Worm (Caenorhabditis elegans) whole organism, L3 larva: ENCODE measurements around the gene puf-8.

Experiments used
- R02D3.7 ChIP-seq: fragments of 150-350 bp; optimal IDR thresholded peaks from 2 replicates; lab custom pipeline; 2014; ENCODE audit warnings: missing biosample characterization, missing genetic modification characterization
- ZK546.5 ChIP-seq: sonication (generic microtip); optimal IDR thresholded peaks from 2 replicates; lab custom pipeline; 2017; ENCODE audit warnings: missing biosample characterization, missing genetic modification characterization
- aly-2 ChIP-seq: fragments of 150-350 bp; optimal IDR thresholded peaks from 2 replicates; lab custom pipeline; 2014; ENCODE audit warnings: missing biosample characterization, missing genetic modification characterization
- ama-1 ChIP-seq: fragments of 150-350 bp; optimal IDR thresholded peaks from 2 replicates; lab custom pipeline; 2018
- ceh-16 ChIP-seq: sonication (generic microtip); optimal IDR thresholded peaks from 2 replicates; lab custom pipeline; 2017; ENCODE audit warnings: missing biosample characterization, missing genetic modification characterization
- ceh-28 ChIP-seq: fragments of 150-350 bp; optimal IDR thresholded peaks from 2 replicates; lab custom pipeline; 2014; ENCODE audit warnings: missing biosample characterization, missing genetic modification reagents, missing genetic modification characterization
- ceh-82 ChIP-seq: fragments of 150-350 bp; optimal IDR thresholded peaks from 2 replicates; lab custom pipeline; 2014; ENCODE audit warnings: missing biosample characterization, missing genetic modification characterization
- ceh-9 ChIP-seq: sonication (generic microtip); optimal IDR thresholded peaks from 2 replicates; lab custom pipeline; 2018; ENCODE audit warnings: missing biosample characterization, missing genetic modification characterization
- egl-27 ChIP-seq: sonication (generic microtip); optimal IDR thresholded peaks from 4 replicates; lab custom pipeline; 2017; ENCODE audit warnings: missing biosample characterization, missing genetic modification reagents, missing genetic modification characterization
- egl-5 ChIP-seq: fragments of 150-350 bp; optimal IDR thresholded peaks from 2 replicates; lab custom pipeline; 2017; ENCODE audit warnings: missing biosample characterization, missing genetic modification reagents, missing genetic modification characterization, inconsistent platforms
- elt-2 ChIP-seq: sonication (generic microtip); optimal IDR thresholded peaks from 2 replicates; lab custom pipeline; 2016; ENCODE audit warnings: missing genetic modification reagents, mild to moderate bottlenecking, missing genetic modification characterization, missing compliant biosample characterization
- elt-3 ChIP-seq, 3 experiments: fragments of 150-350 bp in 1 of 3; sonication (generic microtip) in 2 of 3; optimal IDR thresholded peaks; 2 replicates in 2 of 3; 4 replicates in 1 of 3; lab custom pipeline; 2014 to 2017; ENCODE audit warnings: missing biosample characterization in 3 of 3, missing genetic modification characterization in 3 of 3
- eor-1 ChIP-seq, 2 experiments: fragments of 150-350 bp; optimal IDR thresholded peaks; 2 replicates each; lab custom pipeline; 2014 to 2018; ENCODE audit warnings: missing biosample characterization in 2 of 2, missing genetic modification characterization in 2 of 2
- fkh-10 ChIP-seq: sonication (generic microtip); optimal IDR thresholded peaks from 2 replicates; lab custom pipeline; 2017; ENCODE audit warnings: missing biosample characterization, missing genetic modification reagents, missing genetic modification characterization
- fkh-2 ChIP-seq: fragments of 150-350 bp; optimal IDR thresholded peaks from 2 replicates; lab custom pipeline; 2014; ENCODE audit warnings: missing biosample characterization, missing genetic modification reagents, missing genetic modification characterization
- hmg-11 ChIP-seq: sonication (generic microtip); optimal IDR thresholded peaks from 2 replicates; lab custom pipeline; 2016; ENCODE audit warnings: missing genetic modification characterization, missing compliant biosample characterization
- jun-1 ChIP-seq: fragments of 150-350 bp; optimal IDR thresholded peaks from 2 replicates; lab custom pipeline; 2014; ENCODE audit warnings: missing biosample characterization, missing genetic modification reagents, missing genetic modification characterization
- lin-15B ChIP-seq: fragments of 150-350 bp; optimal IDR thresholded peaks from 2 replicates; lab custom pipeline; 2014; ENCODE audit warnings: missing biosample characterization, missing genetic modification characterization
- lin-39 ChIP-seq: fragments of 150-350 bp; optimal IDR thresholded peaks from 2 replicates; lab custom pipeline; 2018; ENCODE audit warnings: missing biosample characterization, missing genetic modification reagents, missing genetic modification characterization
- lsy-12 ChIP-seq: sonication (generic microtip); optimal IDR thresholded peaks from 2 replicates; lab custom pipeline; 2016; ENCODE audit warnings: mild to moderate bottlenecking, missing genetic modification characterization, missing compliant biosample characterization
- mdl-1 ChIP-seq: fragments of 150-350 bp; optimal IDR thresholded peaks from 2 replicates; lab custom pipeline; 2014; ENCODE audit warnings: missing biosample characterization, missing genetic modification characterization
- mml-1 ChIP-seq: fragments of 150-350 bp; sonication (generic microtip); optimal IDR thresholded peaks from 3 replicates; lab custom pipeline; 2014; ENCODE audit warnings: missing biosample characterization, missing genetic modification characterization
- nfya-1 ChIP-seq: sonication (generic microtip); optimal IDR thresholded peaks from 2 replicates; lab custom pipeline; 2017; ENCODE audit warnings: missing genetic modification characterization, mild to moderate bottlenecking, missing compliant biosample characterization, antibody characterized with exemption, moderate library complexity; ENCODE audit not compliant: insufficient read depth
- nhr-11 ChIP-seq: fragments of 150-350 bp; optimal IDR thresholded peaks from 2 replicates; lab custom pipeline; 2014; ENCODE audit warnings: missing biosample characterization, missing genetic modification characterization
- nhr-12 ChIP-seq: fragments of 150-350 bp; optimal IDR thresholded peaks from 2 replicates; lab custom pipeline; 2014; ENCODE audit warnings: missing biosample characterization, missing genetic modification characterization
- nhr-23 ChIP-seq: fragments of 150-350 bp; optimal IDR thresholded peaks from 2 replicates; lab custom pipeline; 2014; ENCODE audit warnings: missing biosample characterization, missing genetic modification reagents, missing genetic modification characterization
- nhr-237 ChIP-seq: fragments of 150-350 bp; optimal IDR thresholded peaks from 2 replicates; lab custom pipeline; 2014; ENCODE audit warnings: missing biosample characterization, missing genetic modification characterization
- nhr-25 ChIP-seq: sonication (generic microtip); optimal IDR thresholded peaks from 2 replicates; lab custom pipeline; 2017; ENCODE audit warnings: missing biosample characterization, missing genetic modification characterization
- nhr-28 ChIP-seq: fragments of 150-350 bp; optimal IDR thresholded peaks from 2 replicates; lab custom pipeline; 2014; ENCODE audit warnings: missing biosample characterization, missing genetic modification characterization
- nhr-43 ChIP-seq: sonication (generic microtip); optimal IDR thresholded peaks from 2 replicates; lab custom pipeline; 2016; ENCODE audit warnings: mild to moderate bottlenecking, missing genetic modification characterization, missing compliant biosample characterization; ENCODE audit not compliant: poor library complexity, severe bottlenecking
- nhr-67 ChIP-seq: fragments of 150-350 bp; optimal IDR thresholded peaks from 2 replicates; lab custom pipeline; 2014; ENCODE audit warnings: missing biosample characterization, missing genetic modification characterization
- nhr-76 ChIP-seq: fragments of 150-350 bp; sonication (generic microtip); optimal IDR thresholded peaks from 5 replicates; lab custom pipeline; 2014; ENCODE audit warnings: missing biosample characterization, missing genetic modification characterization
- pha-4 ChIP-seq: fragments of 150-350 bp; optimal IDR thresholded peaks from 2 replicates; lab custom pipeline; 2014; ENCODE audit warnings: missing biosample characterization, missing genetic modification reagents, missing genetic modification characterization
- pqm-1 ChIP-seq: fragments of 150-350 bp; optimal IDR thresholded peaks from 2 replicates; lab custom pipeline; 2017; ENCODE audit warnings: missing biosample characterization, missing genetic modification characterization, inconsistent platforms
- snpc-4 ChIP-seq: fragments of 150-350 bp; optimal IDR thresholded peaks from 2 replicates; lab custom pipeline; 2014; ENCODE audit warnings: missing biosample characterization, missing genetic modification characterization
- tbx-2 ChIP-seq: sonication (generic microtip); optimal IDR thresholded peaks from 2 replicates; lab custom pipeline; 2016; ENCODE audit warnings: mild to moderate bottlenecking, missing genetic modification characterization, missing compliant biosample characterization
- unc-62 ChIP-seq: fragments of 150-350 bp; sonication (generic microtip); optimal IDR thresholded peaks from 4 replicates; lab custom pipeline; 2014; ENCODE audit warnings: missing biosample characterization, missing genetic modification reagents, missing genetic modification characterization
- zag-1 ChIP-seq: fragments of 150-350 bp; optimal IDR thresholded peaks from 2 replicates; lab custom pipeline; 2014; ENCODE audit warnings: missing biosample characterization, missing genetic modification characterization
- ztf-11 ChIP-seq: fragments of 150-350 bp; optimal IDR thresholded peaks from 2 replicates; lab custom pipeline; 2014; ENCODE audit warnings: missing biosample characterization, missing genetic modification characterization
- ztf-4 ChIP-seq: fragments of 150-350 bp; optimal IDR thresholded peaks from 2 replicates; lab custom pipeline; 2014; ENCODE audit warnings: missing biosample characterization, missing genetic modification characterization

puf-8 gene

DNA sequence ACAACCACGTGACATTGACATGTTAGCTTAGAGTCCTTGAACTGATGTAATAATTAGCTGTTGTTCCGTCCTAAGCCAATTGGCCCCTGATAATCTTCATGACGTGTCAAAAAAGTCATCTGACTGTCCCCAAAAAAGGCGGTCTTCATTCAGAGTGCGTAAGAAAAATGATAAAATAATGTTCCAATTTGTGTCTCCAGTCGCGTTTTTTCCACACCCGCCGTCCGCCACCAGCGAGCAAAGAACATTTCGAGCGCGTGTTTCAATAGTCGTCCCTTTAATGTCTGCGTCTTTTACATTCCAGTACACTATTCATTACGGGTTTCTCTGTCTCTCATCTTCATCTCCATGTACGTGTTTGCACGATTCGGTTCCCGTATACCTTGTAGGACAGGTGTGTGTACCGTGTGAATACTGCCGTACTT is 39.4 kb upstream of the puf-8 start:
- TF ChIP-seq ama-1 (lab: Kevin White, UChicago) (peak; percentile 17), lsy-12 (tag; lab: Kevin White, UChicago) (peak; percentile 66), pqm-1 (tag; lab: Kevin White, UChicago) (peak; percentile 95), ztf-4 (peak; percentile 53), ceh-28 (tag; lab: Kevin White, UChicago) (peak; percentile 67), unc-62 (no peak), nhr-237 (tag; lab: Kevin White, UChicago) (no peak), nhr-43 (tag; lab: Kevin White, UChicago) (peak; percentile 99), ztf-11 (tag; lab: Kevin White, UChicago) (no peak), nfya-1 (tag; lab: Kevin White, UChicago) (peak; percentile 72), R02D3.7 (tag; lab: Kevin White, UChicago) (peak; percentile 10), fkh-2 (tag; lab: Kevin White, UChicago) (no peak), lin-39 (tag; lab: Kevin White, UChicago) (peak; percentile 67), ceh-9 (no peak), elt-3 (tag; optimal IDR thresholded peaks at IDR 0.05; lab: Kevin White, UChicago) (peak in 2 of 3 experiments; percentile 34 to 69), nhr-28 (tag; lab: Kevin White, UChicago) (no peak), snpc-4 (tag; lab: Kevin White, UChicago) (peak; percentile 37), ceh-82 (tag; lab: Kevin White, UChicago) (no peak), nhr-23 (peak; percentile 92), mdl-1 (tag; lab: Kevin White, UChicago) (peak; percentile 63), pha-4 (tag; lab: Kevin White, UChicago) (peak; percentile 91), tbx-2 (tag; lab: Kevin White, UChicago) (peak; percentile 75), nhr-76 (no peak), nhr-25 (peak; percentile 90), elt-2 (tag; lab: Kevin White, UChicago) (peak; percentile 94), jun-1 (tag; lab: Kevin White, UChicago) (peak; percentile 83), lin-15B (tag; lab: Kevin White, UChicago) (peak; percentile 2), hmg-11 (tag; lab: Kevin White, UChicago) (peak; percentile 61), egl-27 (no peak)

DNA sequence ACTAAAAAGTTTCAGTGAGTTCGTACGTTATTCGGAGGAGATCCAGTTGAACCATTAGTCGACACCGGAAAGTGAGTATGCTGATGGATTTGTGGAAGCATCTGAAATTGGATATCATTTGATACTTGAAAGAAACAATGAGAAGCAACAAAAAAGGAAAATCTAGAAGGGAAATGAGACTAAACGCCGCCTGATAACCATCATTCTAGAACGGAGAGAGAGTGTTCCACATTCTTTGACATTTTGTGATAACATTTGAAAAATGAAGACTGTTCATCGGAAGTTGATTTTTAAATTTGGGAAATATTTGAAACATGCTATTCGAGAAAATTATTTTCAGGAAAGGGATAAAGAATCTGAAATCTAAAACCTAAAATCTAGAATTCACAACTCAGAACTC is 33.2 kb upstream of the puf-8 start, which contains the start of gene npax-1:
Gene npax-1 (minus strand): TSS at position 101 of the 400 bp plus-strand sequence.
- no peak for TF ChIP-seq nhr-67 (tag; lab: Kevin White, UChicago)
- no peak for TF ChIP-seq ztf-11 (tag; lab: Kevin White, UChicago)
- no peak for TF ChIP-seq eor-1 (tag; optimal IDR thresholded peaks at IDR 0.05; lab: Kevin White, UChicago)
- no peak for TF ChIP-seq elt-3 (tag; optimal IDR thresholded peaks at IDR 0.05; lab: Kevin White, UChicago)
- TF ChIP-seq nfya-1 (tag; lab: Kevin White, UChicago), result no peak
- no peak for TF ChIP-seq elt-2 (tag; lab: Kevin White, UChicago)
- no peak for TF ChIP-seq R02D3.7 (tag; lab: Kevin White, UChicago)
- TF ChIP-seq lin-15B (tag; lab: Kevin White, UChicago), result no peak
- TF ChIP-seq mdl-1 (tag; lab: Kevin White, UChicago), result no peak
- TF ChIP-seq tbx-2 (tag; lab: Kevin White, UChicago), result no peak
- TF ChIP-seq fkh-2 (tag; lab: Kevin White, UChicago), result no peak
- no peak for TF ChIP-seq nhr-12 (tag; lab: Kevin White, UChicago)
- TF ChIP-seq pqm-1 (tag; lab: Kevin White, UChicago), result no peak
- TF ChIP-seq nhr-11 (tag; lab: Kevin White, UChicago), result no peak
- no peak for TF ChIP-seq ceh-16 (tag; lab: Kevin White, UChicago)
- no peak for TF ChIP-seq snpc-4 (tag; lab: Kevin White, UChicago)
- no peak for TF ChIP-seq ama-1 (lab: Kevin White, UChicago)
- no peak for TF ChIP-seq egl-5
- TF ChIP-seq mml-1 (tag; lab: Kevin White, UChicago), result no peak

DNA sequence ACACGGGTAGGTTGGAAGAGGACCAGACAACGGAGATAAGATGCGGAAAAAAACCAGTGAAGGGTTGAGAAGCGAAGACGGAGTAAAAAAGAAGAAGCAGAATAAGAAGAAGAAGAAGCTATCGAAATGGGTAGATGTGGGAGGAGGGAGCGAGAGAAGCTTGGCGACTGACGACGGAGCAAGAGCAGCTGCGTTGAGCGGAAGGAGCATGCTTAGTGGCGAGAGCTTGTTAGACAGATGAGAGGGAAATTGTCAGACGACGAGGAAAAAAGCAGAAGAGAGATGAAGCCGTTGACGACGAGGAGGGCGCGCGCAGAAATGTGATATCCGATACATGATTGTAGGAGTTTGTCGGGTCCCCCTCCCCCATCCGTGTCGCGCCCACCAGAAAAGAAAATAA is 28.9 kb upstream of the puf-8 start:
- TF ChIP-seq nfya-1 (tag; lab: Kevin White, UChicago) (peak; percentile 78), nhr-67 (tag; lab: Kevin White, UChicago) (no peak), aly-2 (tag; lab: Kevin White, UChicago) (no peak), fkh-10 (GFP tag; lab: Kevin White, UChicago) (peak; percentile 72), zag-1 (tag; lab: Kevin White, UChicago) (no peak), nhr-43 (tag; lab: Kevin White, UChicago) (no peak), egl-5 (peak; percentile 24), hmg-11 (tag; lab: Kevin White, UChicago) (peak; percentile 30), tbx-2 (tag; lab: Kevin White, UChicago) (peak; percentile 39), nhr-11 (tag; lab: Kevin White, UChicago) (peak; percentile 7), fkh-2 (tag; lab: Kevin White, UChicago) (no peak), snpc-4 (tag; lab: Kevin White, UChicago) (peak; percentile 16), ZK546.5 (no peak), lsy-12 (tag; lab: Kevin White, UChicago) (peak; percentile 18), lin-15B (tag; lab: Kevin White, UChicago) (peak; percentile 21), lin-39 (tag; lab: Kevin White, UChicago) (peak; percentile 77), mdl-1 (tag; lab: Kevin White, UChicago) (peak; percentile 22)
